Worm (Caenorhabditis elegans) whole organism, L4 larva: ENCODE measurements around the gene rpb-2.
"Not testable (repeated sequence)": the region's sequence is repeated elsewhere in the genome, so short reads cannot be mapped to it uniquely, and the experiment has no call there.

ENCODE experiments used
- F10B5.3 ChIP-seq: sonication (generic microtip); optimal IDR thresholded peaks from 2 replicates; lab custom pipeline; 2016; ENCODE audit warnings: mild to moderate bottlenecking, missing genetic modification characterization, missing compliant biosample characterization
- F37D6.2 ChIP-seq: sonication (generic microtip); optimal IDR thresholded peaks from 2 replicates; lab custom pipeline; 2016; ENCODE audit warnings: mild to moderate bottlenecking, missing genetic modification characterization, missing compliant biosample characterization
- Y105C5A.15 ChIP-seq: fragments of 200-800 bp; sonication (Bioruptor generic); IDR thresholded peaks from 2 replicates; pipeline ENCODE4 v1.3.6; 2022; ENCODE audit warnings: missing genetic modification characterization, missing compliant biosample characterization
- Y48G9A.11 ChIP-seq: fragments of 200-800 bp; sonication (Bioruptor generic); IDR thresholded peaks from 2 replicates; pipeline ENCODE4 v1.3.6; 2022; ENCODE audit warnings: missing genetic modification reagents, missing genetic modification characterization, missing compliant biosample characterization
- aha-1 ChIP-seq: fragments of 150-350 bp; peaks from one replicate; lab custom pipeline; 2014; ENCODE audit warnings: missing biosample characterization, missing genetic modification characterization
- ceh-20 ChIP-seq: fragments of 200-800 bp; sonication (Bioruptor generic); IDR thresholded peaks from 2 replicates; pipeline ENCODE4 v1.3.6; 2022; ENCODE audit warnings: missing genetic modification reagents, missing genetic modification characterization, missing compliant biosample characterization
- ceh-28 ChIP-seq: fragments of 150-350 bp; optimal IDR thresholded peaks from 2 replicates; lab custom pipeline; 2014; ENCODE audit warnings: missing biosample characterization, missing genetic modification reagents, missing genetic modification characterization
- ces-1 ChIP-seq: fragments of 150-350 bp; sonication (generic microtip); optimal IDR thresholded peaks from 4 replicates; lab custom pipeline; 2014; ENCODE audit warnings: missing biosample characterization, missing genetic modification reagents, missing genetic modification characterization
- ctbp-1 ChIP-seq: fragments of 200-800 bp; sonication (Bioruptor generic); IDR thresholded peaks from 2 replicates; pipeline ENCODE4 v1.3.6; 2022; ENCODE audit warnings: missing genetic modification reagents, missing genetic modification characterization, missing compliant biosample characterization
- daf-16 ChIP-seq, 3 experiments: sonication (generic microtip); optimal IDR thresholded peaks; 2 replicates each; lab custom pipeline; 2016 to 2017; ENCODE audit warnings: missing genetic modification characterization in 3 of 3, missing genetic modification reagents in 3 of 3, mild to moderate bottlenecking in 2 of 3, missing compliant biosample characterization in 2 of 3, missing biosample characterization in 1 of 3, moderate library complexity in 1 of 3
- dmd-6 ChIP-seq: fragments of 200-800 bp; sonication (Bioruptor generic); IDR thresholded peaks from 2 replicates; pipeline ENCODE4 v1.3.6; 2022; ENCODE audit warnings: missing genetic modification reagents, missing genetic modification characterization, missing compliant biosample characterization
- dmd-8 ChIP-seq: fragments of 200-800 bp; sonication (Bioruptor generic); IDR thresholded peaks from 2 replicates; pipeline ENCODE4 v1.3.6; 2022; ENCODE audit warnings: missing genetic modification characterization, missing compliant biosample characterization
- duxl-1 ChIP-seq: sonication (generic microtip); optimal IDR thresholded peaks from 2 replicates; lab custom pipeline; 2016; ENCODE audit warnings: mild to moderate bottlenecking, missing genetic modification characterization, moderate library complexity, missing compliant biosample characterization; ENCODE audit not compliant: poor library complexity
- egl-43 ChIP-seq: fragments of 200-800 bp; sonication (Bioruptor generic); IDR thresholded peaks from 2 replicates; pipeline ENCODE4 v1.3.6; 2022; ENCODE audit warnings: missing genetic modification reagents, missing genetic modification characterization, missing compliant biosample characterization
- fkh-10 ChIP-seq: fragments of 150-350 bp; optimal IDR thresholded peaks from 2 replicates; lab custom pipeline; 2014; ENCODE audit warnings: missing biosample characterization, missing genetic modification reagents, missing genetic modification characterization
- fos-1 ChIP-seq: fragments of 150-350 bp; optimal IDR thresholded peaks from 2 replicates; lab custom pipeline; 2014; ENCODE audit warnings: missing biosample characterization, missing genetic modification characterization
- hmg-1.1 ChIP-seq: fragments of 200-800 bp; sonication (Bioruptor generic); IDR thresholded peaks from 2 replicates; pipeline ENCODE4 v1.3.6; 2022; ENCODE audit warnings: missing genetic modification reagents, missing genetic modification characterization, missing compliant biosample characterization
- jun-1 ChIP-seq: fragments of 150-350 bp; optimal IDR thresholded peaks from 2 replicates; lab custom pipeline; 2014; ENCODE audit warnings: missing biosample characterization, missing genetic modification reagents, missing genetic modification characterization
- lim-7 ChIP-seq: fragments of 200-800 bp; sonication (Bioruptor generic); IDR thresholded peaks from 2 replicates; pipeline ENCODE4 v1.3.6; 2022; ENCODE audit warnings: missing genetic modification characterization, missing compliant biosample characterization
- lin-1 ChIP-seq: fragments of 200-800 bp; sonication (Bioruptor generic); IDR thresholded peaks from 2 replicates; pipeline ENCODE4 v1.3.6; 2022; ENCODE audit warnings: missing genetic modification reagents, missing genetic modification characterization, missing compliant biosample characterization
- lir-3 ChIP-seq: sonication (generic microtip); optimal IDR thresholded peaks from 2 replicates; lab custom pipeline; 2016; ENCODE audit warnings: mild to moderate bottlenecking, missing genetic modification characterization, missing compliant biosample characterization
- lsy-2 ChIP-seq, 2 experiments: fragments of 150-350 bp in 1 of 2; sonication (generic microtip) in 1 of 2; optimal IDR thresholded peaks; 2 replicates each; lab custom pipeline; 2014 to 2017; ENCODE audit warnings: missing biosample characterization in 2 of 2, missing genetic modification characterization in 2 of 2
- mdl-1 ChIP-seq, 2 experiments: fragments of 150-350 bp in 1 of 2; sonication (generic microtip) in 1 of 2; optimal IDR thresholded peaks; 2 replicates each; lab custom pipeline; 2014 to 2017; ENCODE audit warnings: missing biosample characterization in 2 of 2, missing genetic modification characterization in 2 of 2
- mes-2 ChIP-seq: sonication (generic microtip); optimal IDR thresholded peaks from 2 replicates; lab custom pipeline; 2016; ENCODE audit warnings: missing genotype, mild to moderate bottlenecking, missing genetic modification characterization, missing compliant biosample characterization; ENCODE audit not compliant: poor library complexity, severe bottlenecking
- mxl-3 ChIP-seq: fragments of 200-800 bp; sonication (Bioruptor generic); optimal IDR thresholded peaks from 2 replicates; lab custom pipeline; 2018; ENCODE audit warnings: mild to moderate bottlenecking, missing genetic modification characterization, missing compliant biosample characterization
- nhr-10 ChIP-seq: fragments of 150-350 bp; optimal IDR thresholded peaks from 2 replicates; lab custom pipeline; 2014; ENCODE audit warnings: missing biosample characterization, missing genetic modification characterization
- nhr-11 ChIP-seq: fragments of 150-350 bp; optimal IDR thresholded peaks from 2 replicates; lab custom pipeline; 2014; ENCODE audit warnings: missing biosample characterization, missing genetic modification characterization
- nhr-25 ChIP-seq: sonication (generic microtip); optimal IDR thresholded peaks from 2 replicates; lab custom pipeline; 2017; ENCODE audit warnings: missing genetic modification characterization, mild to moderate bottlenecking, missing compliant biosample characterization, antibody characterized with exemption, moderate library complexity, borderline replicate concordance; ENCODE audit not compliant: insufficient read depth
- nhr-28 ChIP-seq: fragments of 150-350 bp; optimal IDR thresholded peaks from 2 replicates; lab custom pipeline; 2014; ENCODE audit warnings: missing biosample characterization, missing genetic modification characterization
- nhr-48 ChIP-seq: sonication (generic microtip); optimal IDR thresholded peaks from 2 replicates; lab custom pipeline; 2016; ENCODE audit warnings: mild to moderate bottlenecking, missing genetic modification characterization, missing compliant biosample characterization
- nhr-76 ChIP-seq: fragments of 150-350 bp; optimal IDR thresholded peaks from 2 replicates; lab custom pipeline; 2014; ENCODE audit warnings: missing biosample characterization, missing genetic modification characterization
- pha-4 ChIP-seq, 2 experiments: fragments of 150-350 bp in 1 of 2; fragments of 200-800 bp in 1 of 2; sonication (Bioruptor generic) in 1 of 2; IDR thresholded peaks in 1 of 2; optimal IDR thresholded peaks in 1 of 2; 2 replicates each; pipeline versions ENCODE4 v1.3.6 to Lab custom; 2014 to 2022; ENCODE audit warnings: missing genetic modification characterization in 2 of 2, missing genetic modification reagents in 2 of 2, missing biosample characterization in 1 of 2, missing compliant biosample characterization in 1 of 2
- unc-130 ChIP-seq: sonication (generic microtip); optimal IDR thresholded peaks from 2 replicates; lab custom pipeline; 2016; ENCODE audit warnings: missing genetic modification reagents, missing genetic modification characterization, missing compliant biosample characterization
- zip-11 ChIP-seq: fragments of 200-800 bp; sonication (Bioruptor generic); IDR thresholded peaks from 2 replicates; pipeline ENCODE4 v1.3.6; 2022; ENCODE audit warnings: missing genetic modification characterization, missing compliant biosample characterization
- zip-2 ChIP-seq: fragments of 150-350 bp; optimal IDR thresholded peaks from 2 replicates; lab custom pipeline; 2014; ENCODE audit warnings: missing biosample characterization, missing genetic modification characterization
- ztf-11 ChIP-seq: fragments of 150-350 bp; optimal IDR thresholded peaks from 2 replicates; lab custom pipeline; 2014; ENCODE audit warnings: missing biosample characterization, missing genetic modification characterization

Gene rpb-2

ce11 chrIII:4967236-4967635 is 27.9 kb downstream of the rpb-2 start:
- TF ChIP-seq dmd-6 (GFP tag; lab: Robert Waterston, UW) (no peak), duxl-1 (no peak), pha-4 (GFP tag; IDR thresholded peaks at IDR 0.05; lab: Robert Waterston, UW) (no peak), pha-4 (tag; optimal IDR thresholded peaks at IDR 0.05; lab: Kevin White, UChicago) (no peak), mdl-1 (tag; optimal IDR thresholded peaks at IDR 0.05; lab: Kevin White, UChicago) (no peak), fkh-10 (GFP tag; lab: Kevin White, UChicago) (peak; percentile 79), lsy-2 (tag; optimal IDR thresholded peaks at IDR 0.05; lab: Kevin White, UChicago) (peak in 1 of 2 experiments; percentile 31), ceh-20 (no peak), nhr-48 (tag; lab: Kevin White, UChicago) (no peak), mxl-3 (GFP tag; lab: Kevin White, UChicago) (no peak), aha-1 (tag; lab: Kevin White, UChicago) (no peak), jun-1 (tag; lab: Kevin White, UChicago) (no peak), nhr-28 (no peak), lim-7 (GFP tag; lab: Robert Waterston, UW) (no peak), nhr-25 (tag; lab: Kevin White, UChicago) (no peak), unc-130 (GFP tag; lab: Kevin White, UChicago) (no peak), fos-1 (no peak), ztf-11 (tag; lab: Kevin White, UChicago) (no peak), Y105C5A.15 (GFP tag; lab: Robert Waterston, UW) (no peak), ctbp-1 (GFP tag; lab: Robert Waterston, UW) (0 out of 2 replicates have a peak, but pooled peaks have one; percentile 23), zip-11 (GFP tag; lab: Robert Waterston, UW) (no peak), nhr-76 (no peak), Y48G9A.11 (GFP tag; lab: Robert Waterston, UW) (no peak), ces-1 (GFP tag; lab: Kevin White, UChicago) (peak; percentile 95)

ce11 chrIII:4968146-4968545 is 28.8 kb downstream of the rpb-2 start:
- TF ChIP-seq zip-2 (tag; lab: Kevin White, UChicago) (no peak), nhr-10 (tag; lab: Kevin White, UChicago) (no peak), F10B5.3 (tag; lab: Kevin White, UChicago) (no peak), daf-16 (GFP tag; optimal IDR thresholded peaks at IDR 0.05; lab: Kevin White, UChicago) (no peak), daf-16 (tag; optimal IDR thresholded peaks at IDR 0.05; lab: Kevin White, UChicago) (no peak), mdl-1 (tag; optimal IDR thresholded peaks at IDR 0.05; lab: Kevin White, UChicago) (peak in 1 of 2 experiments; percentile 53), F37D6.2 (tag; lab: Kevin White, UChicago) (no peak), nhr-11 (tag; lab: Kevin White, UChicago) (no peak), pha-4 (GFP tag; IDR thresholded peaks at IDR 0.05; lab: Robert Waterston, UW) (no peak), pha-4 (tag; optimal IDR thresholded peaks at IDR 0.05; lab: Kevin White, UChicago) (no peak), mes-2 (tag; lab: Kevin White, UChicago) (no peak), hmg-1.1 (no peak), lin-1 (no peak), ceh-20 (no peak), egl-43 (GFP tag; lab: Robert Waterston, UW) (no peak), ceh-28 (tag; lab: Kevin White, UChicago) (no peak), ctbp-1 (GFP tag; lab: Robert Waterston, UW) (0 out of 2 replicates have a peak, but pooled peaks have one; percentile 22)

- TF ChIP-seq ces-1 (GFP tag; lab: Kevin White, UChicago); dmd-8; lir-3 (tag; lab: Kevin White, UChicago): not testable (repeated sequence)
Measured at ce11 chrIII:4980367-4980766, 41.0 kb downstream of the rpb-2 start, which contains the start of gene C27F2.6. Gene C27F2.6, minus strand, starts transcription at chrIII:4980467.
